Worm (Caenorhabditis elegans): Measurements from ENCODE around the gene C10C5.3.

Gene C10C5.3

ce11 chrIV:9384826-9385225 lies 10.2 kb downstream of the C10C5.3 start, which contains the start of gene C10C5.7:
Gene C10C5.7, plus strand, starts transcription at chrIV:9385126.
- TF ChIP-seq isw-1 (GFP tag; IDR thresholded peaks at IDR 0.05) (no peak), lin-39 (tag; optimal IDR thresholded peaks at IDR 0.05) (no peak), mep-1 (tag; optimal IDR thresholded peaks at IDR 0.05) (no peak), sptf-1 (tag; optimal IDR thresholded peaks at IDR 0.05) (no peak), aly-2 (tag; optimal IDR thresholded peaks at IDR 0.05) (no peak), blmp-1 (tag; optimal IDR thresholded peaks at IDR 0.05) (no peak), nhr-237 (tag; optimal IDR thresholded peaks at IDR 0.05) (no peak)

- TF ChIP-seq hlh-17 (GFP tag; optimal IDR thresholded peaks at IDR 0.05; ENCODE audit: borderline replicate concordance) (no peak), nhr-11 (tag; optimal IDR thresholded peaks at IDR 0.05) (no peak), lin-35 (GFP tag; optimal IDR thresholded peaks at IDR 0.05) (peak; percentile 95 to 98), grh-1 (GFP tag; IDR thresholded peaks at IDR 0.05) (0 out of 2 replicates have a peak, but pooled peaks have one; percentile 6), pax-3 (tag; optimal IDR thresholded peaks at IDR 0.05) (no peak), hlh-4 (tag; optimal IDR thresholded peaks at IDR 0.05) (no peak), alr-1 (tag; optimal IDR thresholded peaks at IDR 0.05; ENCODE audit: borderline replicate concordance) (no peak), fkh-10 (GFP tag; optimal IDR thresholded peaks at IDR 0.05) (no peak), sup-37 (GFP tag; optimal IDR thresholded peaks at IDR 0.05) (no peak), isw-1 (GFP tag; IDR thresholded peaks at IDR 0.05) (peak; percentile 10; the same call in 1 of the 2 replicates), ets-5 (GFP tag; IDR thresholded peaks at IDR 0.05) (no peak), pqm-1 (tag; optimal IDR thresholded peaks at IDR 0.05) (no peak), F16B12.6 (tag; optimal IDR thresholded peaks at IDR 0.05) (no peak), mep-1 (tag; optimal IDR thresholded peaks at IDR 0.05) (no peak), nhr-19 (GFP tag; conservative IDR thresholded peaks at IDR 0.05) (peak; percentile 35), pag-3 (tag; optimal IDR thresholded peaks at IDR 0.05; ENCODE audit: borderline replicate concordance, insufficient read depth) (no peak), Y116A8C.19 (tag; optimal IDR thresholded peaks at IDR 0.05; ENCODE audit: borderline replicate concordance) (no peak), dpl-1 (GFP tag; optimal IDR thresholded peaks at IDR 0.05) (peak; percentile 90 to 96 (median 96)), lin-39 (tag; optimal IDR thresholded peaks at IDR 0.05) (peak; percentile 36), lin-15B (tag; optimal IDR thresholded peaks at IDR 0.05) (peak; percentile 13), fkh-8 (tag; optimal IDR thresholded peaks at IDR 0.05) (peak; percentile 44), rnt-1 (tag; optimal IDR thresholded peaks at IDR 0.05) (peak; percentile 64), mef-2 (tag; optimal IDR thresholded peaks at IDR 0.05) (no peak), unc-86 (tag; optimal IDR thresholded peaks at IDR 0.05) (peak; percentile 41), hpl-2 (GFP tag; optimal IDR thresholded peaks at IDR 0.05) (no peak), lin-14 (GFP tag; optimal IDR thresholded peaks at IDR 0.05) (no peak), sox-4 (tag; optimal IDR thresholded peaks at IDR 0.05) (no peak), ces-1 (GFP tag; optimal IDR thresholded peaks at IDR 0.05) (no peak), dsc-1 (tag; optimal IDR thresholded peaks at IDR 0.05) (peak; percentile 35), skn-1 (tag; optimal IDR thresholded peaks at IDR 0.05) (peak; percentile 65), jun-1 (tag; optimal IDR thresholded peaks at IDR 0.05) (no peak), sptf-1 (tag; optimal IDR thresholded peaks at IDR 0.05) (no peak), snpc-4 (tag; optimal IDR thresholded peaks at IDR 0.05) (peak; percentile 23), nhr-77 (tag; optimal IDR thresholded peaks at IDR 0.05) (peak; percentile 13), fkh-4 (tag; optimal IDR thresholded peaks at IDR 0.05; ENCODE audit: borderline replicate concordance) (no peak), aly-2 (tag; optimal IDR thresholded peaks at IDR 0.05) (peak; percentile 5), ceh-8 (GFP tag; optimal IDR thresholded peaks at IDR 0.05) (no peak), lir-3 (tag; optimal IDR thresholded peaks at IDR 0.05; ENCODE audit: poor library complexity) (no peak), unc-98 (GFP tag; IDR thresholded peaks at IDR 0.05) (no peak), egl-13 (tag; optimal IDR thresholded peaks at IDR 0.05) (peak; percentile 25), C34B4.2 (tag; optimal IDR thresholded peaks at IDR 0.05) (no peak), nhr-85 (tag) (peak; percentile 80), egl-27 (tag; optimal IDR thresholded peaks at IDR 0.05) (no peak), efl-1 (optimal IDR thresholded peaks at IDR 0.05) (peak; percentile 83 to 97), efl-1 (GFP tag; optimal IDR thresholded peaks at IDR 0.05 in 1 of 2) (peak; percentile 97 to 100), lsy-2 (tag; optimal IDR thresholded peaks at IDR 0.05) (peak in 1 of 2 experiments; percentile 83), nhr-76 (tag; optimal IDR thresholded peaks at IDR 0.05) (no peak), unc-30 (tag; optimal IDR thresholded peaks at IDR 0.05) (no peak)
Observed at ce11 chrIV:9386038-9386437, 11.4 kb downstream of the C10C5.3 start, which contains the start of gene daf-15. Gene daf-15, plus strand, starts transcription at chrIV:9386208.

All from whole organism, L1 larva.